Worm (Caenorhabditis elegans) whole organism, L4 larva: ENCODE results near the gene Y55F3AM.11.

Source experiments
- jun-1 ChIP-seq: fragments of 150-350 bp; optimal IDR thresholded peaks from 2 replicates; lab custom pipeline; 2014; ENCODE audit warnings: missing biosample characterization, missing genetic modification reagents, missing genetic modification characterization
- nhr-10 ChIP-seq: fragments of 150-350 bp; optimal IDR thresholded peaks from 2 replicates; lab custom pipeline; 2014; ENCODE audit warnings: missing biosample characterization, missing genetic modification characterization

DNA sequence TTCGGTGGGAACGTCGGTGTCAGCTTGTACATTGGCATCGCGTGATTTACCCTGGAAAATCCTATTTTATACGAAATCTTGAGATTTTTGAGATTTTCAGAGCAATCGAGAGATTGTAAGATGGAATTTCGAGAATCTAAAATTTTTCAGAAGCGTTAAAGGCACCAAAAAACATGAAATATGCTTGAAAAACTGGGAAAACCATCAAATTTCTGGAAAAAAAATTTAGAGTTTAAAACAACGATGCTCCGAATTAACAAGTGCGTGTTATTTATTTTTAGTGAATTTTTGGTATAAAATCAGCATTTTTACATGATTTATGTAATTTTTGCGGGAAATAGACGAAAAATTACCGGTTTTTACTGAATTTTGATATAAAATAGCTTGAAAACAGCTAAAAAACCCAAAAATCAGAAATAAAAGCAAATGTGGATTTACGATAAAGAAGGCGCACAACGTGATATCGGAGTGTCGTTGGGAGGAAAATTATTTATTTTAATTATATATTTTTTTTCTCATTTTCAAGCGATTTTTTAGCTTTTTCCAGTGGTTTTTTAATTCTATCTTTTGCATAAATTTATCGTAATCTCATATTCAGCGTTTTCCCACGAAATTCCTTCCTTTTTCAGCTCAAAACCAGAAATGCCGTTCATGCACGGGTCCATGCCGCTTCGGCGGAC lies 12.2 kb upstream of the Y55F3AM.11 start, which contains the start of the genes Y55F3AM.13 and mrps-25:
- no peak for TF ChIP-seq jun-1 (tag; lab: Kevin White, UChicago)
- TF ChIP-seq nhr-10 (tag; lab: Kevin White, UChicago): no peak
